Worm (Caenorhabditis elegans) whole organism, L2 larva: ENCODE data around the gene cyp-33C7.
"Not testable (repeated sequence)": the region's sequence is repeated elsewhere in the genome, so short reads cannot be mapped to it uniquely, and the experiment has no call there.

Experiments used
- crh-2 ChIP-seq: sonication (generic microtip); optimal IDR thresholded peaks from 2 replicates; lab custom pipeline; 2017; ENCODE audit warnings: missing biosample characterization, missing genetic modification characterization
- nhr-237 ChIP-seq: fragments of 150-350 bp; optimal IDR thresholded peaks from 2 replicates; lab custom pipeline; 2014; ENCODE audit warnings: missing biosample characterization, missing genetic modification characterization
- skn-1 ChIP-seq: sonication (generic microtip); optimal IDR thresholded peaks from 2 replicates; lab custom pipeline; 2017; ENCODE audit warnings: missing biosample characterization, missing genetic modification characterization

ce11 chrV:2255191-2255590 is 4.9 kb downstream of the cyp-33C7 start, which contains the start of gene F41B5.1:
- TF ChIP-seq nhr-237 (tag; lab: Kevin White, UChicago); crh-2 (tag; lab: Kevin White, UChicago); skn-1: not testable (repeated sequence)
